Worm (Caenorhabditis elegans) whole organism, midembryonic: Measurements from ENCODE around the gene ergi-2.

Experiments used
- T22C8.4 ChIP-seq: fragments of 200-800 bp; sonication (Bioruptor generic); IDR thresholded peaks from 2 replicates; pipeline ENCODE4 v1.3.6; 2022; ENCODE audit warnings: missing genetic modification characterization, missing compliant biosample characterization
- cog-1 ChIP-seq: sonication (generic microtip); optimal IDR thresholded peaks from 2 replicates; lab custom pipeline; 2016; ENCODE audit warnings: missing genetic modification characterization, missing compliant biosample characterization
- flt-1 ChIP-seq: fragments of 200-800 bp; sonication (Bioruptor generic); IDR thresholded peaks from 2 replicates; pipeline ENCODE4 v1.3.6; 2022; ENCODE audit warnings: missing genetic modification characterization, missing compliant biosample characterization
- klf-2 ChIP-seq: fragments of 200-800 bp; sonication (Bioruptor generic); conservative IDR thresholded peaks from 2 replicates; pipeline ENCODE4 v1.3.6; 2022; ENCODE audit warnings: missing genetic modification reagents, missing genetic modification characterization, missing compliant biosample characterization
- med-1 ChIP-seq: sonication (generic microtip); optimal IDR thresholded peaks from 2 replicates; lab custom pipeline; 2017; ENCODE audit warnings: missing genetic modification characterization, mild to moderate bottlenecking, missing compliant biosample characterization, antibody characterized with exemption, missing genetic modification reagents; ENCODE audit not compliant: insufficient read depth
- tab-1 ChIP-seq: fragments of 200-800 bp; sonication (Bioruptor generic); IDR thresholded peaks from 2 replicates; pipeline ENCODE4 v1.3.6; 2022; ENCODE audit warnings: missing genetic modification characterization, missing compliant biosample characterization
- ztf-23 ChIP-seq: fragments of 200-800 bp; sonication (Bioruptor generic); IDR thresholded peaks from 2 replicates; pipeline ENCODE4 v1.3.6; 2022; ENCODE audit warnings: missing genetic modification reagents, missing genetic modification characterization, missing compliant biosample characterization

ce11 chrX:15035748-15036147 lies 28.6 kb upstream of the ergi-2 start:
- TF ChIP-seq klf-2: no peak
- no peak for TF ChIP-seq med-1 (GFP tag; lab: Kevin White, UChicago)
- TF ChIP-seq flt-1 (GFP tag; lab: Robert Waterston, UW): no peak
- no peak for TF ChIP-seq ztf-23 (GFP tag; lab: Robert Waterston, UW)
- no peak for TF ChIP-seq T22C8.4 (GFP tag; lab: Robert Waterston, UW)
- TF ChIP-seq tab-1: no peak
- TF ChIP-seq cog-1 (tag; lab: Kevin White, UChicago): no peak
